Worm (Caenorhabditis elegans): Measurements from ENCODE around the gene M01F1.9.

M01F1.9 gene

DNA sequence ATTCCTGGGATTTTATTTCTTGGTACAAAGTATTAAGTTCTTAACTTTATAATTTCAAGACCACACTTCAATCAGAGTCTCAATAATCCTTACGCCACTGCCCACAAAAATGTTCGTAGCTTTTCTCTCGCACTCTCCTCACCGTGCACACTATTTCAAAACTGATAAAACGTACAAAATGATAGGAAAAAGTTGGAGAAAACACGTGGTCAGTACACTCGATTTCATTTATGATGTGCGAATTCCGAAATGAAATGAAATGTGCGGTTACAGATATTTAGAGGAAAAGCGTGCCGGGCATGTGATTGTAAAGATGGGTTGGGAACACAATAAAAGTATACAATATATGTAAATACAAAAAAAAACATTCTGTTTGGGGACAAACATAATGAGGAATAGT lies 21.6 kb upstream of the M01F1.9 start:
- peak; percentile 11 for TF ChIP-seq W03F9.2 (tag; optimal IDR thresholded peaks at IDR 0.05)
- no peak for TF ChIP-seq dao-5 (tag; optimal IDR thresholded peaks at IDR 0.05)

DNA sequence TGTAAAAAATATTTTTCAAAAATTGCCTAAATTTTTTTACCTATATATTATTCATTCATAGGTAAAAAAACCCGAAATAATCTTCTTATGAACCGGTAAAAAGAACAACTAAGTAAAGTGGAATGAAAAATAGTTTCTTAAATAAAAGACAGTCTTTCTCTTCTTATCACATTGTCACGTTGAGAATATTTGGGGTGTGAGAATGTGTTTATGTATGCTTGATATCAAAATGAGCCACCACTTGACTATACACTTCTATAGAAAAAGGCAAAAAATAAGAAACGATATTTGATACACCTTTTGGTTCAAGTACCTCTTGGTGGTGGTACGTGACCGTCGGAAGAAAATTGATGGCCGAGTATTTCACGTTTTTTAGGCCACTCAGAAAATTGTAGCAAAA lies 20.6 kb upstream of the M01F1.9 start, which contains the start of gene hmit-1.3:
TSS of gene hmit-1.3 (minus strand) at position 103 of the 400 bp plus-strand sequence.
- TF ChIP-seq dao-5 (tag; optimal IDR thresholded peaks at IDR 0.05): no peak
- TF ChIP-seq W03F9.2 (tag; optimal IDR thresholded peaks at IDR 0.05): no peak
- no peak for TF ChIP-seq him-1 (tag; optimal IDR thresholded peaks at IDR 0.05)

DNA sequence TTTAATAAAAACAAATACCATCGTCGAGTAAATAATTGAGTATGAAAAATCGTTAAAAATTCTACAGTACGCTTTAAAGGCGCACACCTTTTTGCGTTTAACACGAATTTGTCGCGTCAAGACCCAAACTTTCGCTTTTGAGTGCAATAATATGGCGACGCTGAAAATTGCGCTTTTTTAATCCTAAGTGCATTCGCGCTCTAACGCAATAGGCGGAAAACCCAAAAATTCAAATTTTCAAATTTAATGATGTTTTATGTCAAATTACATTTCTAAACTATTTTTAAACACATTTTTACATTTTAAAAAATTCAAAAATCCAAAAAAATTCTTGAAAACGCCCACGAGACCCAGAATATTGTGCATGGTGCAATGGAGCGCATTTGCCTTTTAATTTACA lies 13.0 kb upstream of the M01F1.9 start:
- no peak for TF ChIP-seq him-1 (tag; optimal IDR thresholded peaks at IDR 0.05)
- no peak for TF ChIP-seq dao-5 (tag; optimal IDR thresholded peaks at IDR 0.05)
- TF ChIP-seq W03F9.2 (tag; optimal IDR thresholded peaks at IDR 0.05): no peak

DNA sequence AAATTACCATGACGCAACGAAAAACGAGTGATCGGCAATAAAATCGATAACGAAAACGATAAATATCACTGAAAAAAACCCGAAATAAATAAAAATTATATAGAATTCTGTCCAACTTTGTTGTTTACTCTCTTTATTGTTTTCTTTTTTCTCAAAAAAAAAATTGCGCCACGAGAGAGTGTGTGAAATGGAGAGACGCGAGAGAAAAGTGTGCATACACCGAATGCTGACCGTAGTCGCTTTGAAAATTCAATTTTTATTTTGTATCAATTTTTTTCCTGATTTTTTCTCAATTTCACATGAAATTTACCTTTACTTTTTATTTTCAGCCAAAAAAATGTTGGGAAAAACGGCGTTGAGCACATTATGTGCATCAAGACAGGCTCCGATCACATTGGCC lies 11.1 kb upstream of the M01F1.9 start, which contains the start of the genes M01F1.4 and mrpl-35:
TSS of gene M01F1.4 (minus strand) at position 126 of the 400 bp plus-strand sequence.
TSS of gene mrpl-35 (plus strand) at position 330 of the 400 bp plus-strand sequence.
- TF ChIP-seq him-1 (tag; optimal IDR thresholded peaks at IDR 0.05) (no peak), W03F9.2 (tag; optimal IDR thresholded peaks at IDR 0.05) (peak; percentile 82)

DNA sequence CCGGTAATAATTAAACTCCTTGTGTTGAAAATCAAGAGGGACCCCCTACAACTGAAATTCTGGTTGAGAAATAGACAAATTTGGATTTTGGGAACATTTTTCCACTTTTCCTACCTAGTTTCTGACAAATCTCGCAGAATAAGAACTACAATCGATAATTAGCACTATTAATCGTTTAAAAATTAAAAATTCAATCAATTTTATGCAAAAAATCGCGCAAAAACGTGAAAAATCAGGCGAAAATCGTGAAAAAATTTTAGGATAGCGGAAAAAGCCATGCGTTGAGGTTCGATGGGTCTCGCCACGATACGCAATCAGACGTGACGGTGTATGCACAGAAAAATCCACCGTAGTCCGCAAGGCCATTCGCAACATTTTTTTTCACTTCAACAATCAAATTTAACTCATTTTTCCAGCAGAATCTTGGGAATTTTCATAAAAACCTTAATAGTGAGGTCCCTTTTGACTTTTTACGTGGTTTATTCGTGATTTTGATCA lies 6.2 kb upstream of the M01F1.9 start, which contains the start of gene lias-1:
TSS of gene lias-1 (minus strand) at position 51 of the 498 bp plus-strand sequence.
- peak; percentile 94 for TF ChIP-seq W03F9.2 (tag; optimal IDR thresholded peaks at IDR 0.05)
- peak; percentile 19 for TF ChIP-seq him-1 (tag; optimal IDR thresholded peaks at IDR 0.05)
- no peak for TF ChIP-seq dao-5 (tag; optimal IDR thresholded peaks at IDR 0.05)

DNA sequence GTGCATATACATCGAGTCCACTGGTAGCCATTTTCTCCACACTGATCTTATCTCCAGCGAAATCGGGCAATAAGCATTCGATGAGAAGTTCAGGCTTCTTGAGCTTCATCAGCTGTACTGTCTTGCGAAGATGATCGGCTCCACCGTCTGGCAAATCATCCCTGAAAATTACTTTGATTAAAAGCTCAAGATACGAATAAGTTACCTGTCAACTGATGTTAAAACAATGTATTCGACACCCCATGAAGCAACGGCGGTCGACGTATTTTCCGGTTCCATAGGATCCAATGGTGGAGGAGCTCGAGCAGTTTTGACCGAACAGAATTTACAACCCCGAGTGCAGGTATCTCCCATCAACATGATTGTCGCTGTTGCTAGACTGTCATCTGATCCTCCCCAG lies 5.4 kb upstream of the M01F1.9 start:
- TF ChIP-seq him-1 (tag; optimal IDR thresholded peaks at IDR 0.05): no peak
- TF ChIP-seq dao-5 (tag; optimal IDR thresholded peaks at IDR 0.05): no peak
- TF ChIP-seq W03F9.2 (tag; optimal IDR thresholded peaks at IDR 0.05): no peak

DNA sequence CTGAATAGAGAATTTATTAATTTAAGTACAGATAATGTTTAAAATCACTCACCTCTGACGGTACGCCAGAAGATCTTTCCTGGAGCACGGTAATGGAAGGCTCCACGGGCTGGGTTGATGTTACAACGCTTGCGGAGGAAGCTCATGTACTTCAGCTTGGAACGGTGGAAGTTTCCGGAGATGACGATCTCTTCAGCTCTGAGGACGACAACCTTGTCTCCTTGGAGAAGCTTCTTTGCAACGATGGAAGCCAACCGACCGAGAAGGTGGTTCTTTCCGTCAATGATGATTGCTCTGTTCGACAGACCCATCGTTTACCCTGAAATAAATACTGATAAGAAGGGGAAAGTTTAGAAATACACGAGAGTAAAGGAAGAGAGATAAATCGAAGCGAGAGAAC lies 4.4 kb upstream of the M01F1.9 start, which contains the start of gene rpl-16:
TSS of gene rpl-16 (minus strand) at position 319 of the 400 bp plus-strand sequence.
- TF ChIP-seq dao-5 (tag; optimal IDR thresholded peaks at IDR 0.05): no peak
- TF ChIP-seq W03F9.2 (tag; optimal IDR thresholded peaks at IDR 0.05): no peak
- no peak for TF ChIP-seq him-1 (tag; optimal IDR thresholded peaks at IDR 0.05)

DNA sequence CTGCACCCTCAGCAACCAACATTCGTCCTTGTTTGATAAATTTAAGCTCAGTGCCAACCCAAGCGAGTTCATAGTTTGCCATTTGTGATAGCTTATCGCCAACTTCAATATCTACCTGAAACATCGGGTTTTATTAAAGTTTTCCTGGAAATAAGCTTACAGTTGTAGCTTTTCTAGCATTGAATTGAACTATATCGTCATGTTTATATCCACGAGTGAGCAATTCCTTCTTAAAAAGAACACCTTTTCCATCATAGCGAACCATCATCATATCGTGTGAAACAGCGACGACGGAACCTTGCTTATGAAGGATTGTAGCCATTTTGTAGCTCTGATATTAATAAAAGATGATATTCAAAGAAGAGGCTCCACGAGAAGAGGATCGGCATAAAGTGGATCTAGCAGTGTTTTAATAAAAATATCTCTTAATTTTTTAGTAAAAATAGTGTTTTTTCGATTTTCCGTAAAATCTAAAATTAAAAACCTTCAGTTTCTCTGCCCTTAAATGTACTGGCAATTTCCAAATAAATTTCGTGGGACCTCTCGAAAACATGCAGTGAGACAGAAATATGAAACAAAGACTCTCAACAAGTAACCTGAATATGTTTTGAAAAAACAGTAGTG lies 3.5 kb upstream of the M01F1.9 start, which contains the start of gene M01F1.8:
TSS of gene M01F1.8 (minus strand) at position 335 of the 624 bp plus-strand sequence.
- TF ChIP-seq W03F9.2 (tag; optimal IDR thresholded peaks at IDR 0.05) (no peak), him-1 (tag; optimal IDR thresholded peaks at IDR 0.05) (no peak), dao-5 (tag; optimal IDR thresholded peaks at IDR 0.05) (no peak)

DNA sequence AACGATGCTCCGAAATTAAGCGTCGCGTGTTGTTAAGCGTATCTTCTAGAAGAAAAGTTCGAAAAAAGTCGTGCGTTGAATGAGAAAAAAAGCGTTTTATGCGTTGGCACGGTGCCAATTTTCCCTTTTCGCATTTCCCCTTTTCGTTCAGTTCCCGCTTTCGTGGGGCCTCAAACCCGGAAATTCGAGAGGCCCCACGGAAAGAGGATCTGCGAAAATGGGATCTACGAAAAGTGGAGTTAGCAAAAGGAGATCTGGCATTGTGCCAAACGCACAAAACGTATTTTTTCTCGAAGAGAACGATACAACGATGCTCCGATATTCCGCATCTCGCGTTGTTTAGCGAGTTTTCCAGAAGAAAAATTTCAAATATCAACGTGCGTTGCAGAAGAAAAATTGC lies 993 bp upstream of the M01F1.9 start:
- TF ChIP-seq W03F9.2 (tag; optimal IDR thresholded peaks at IDR 0.05) (no peak), dao-5 (tag; optimal IDR thresholded peaks at IDR 0.05) (no peak), him-1 (tag; optimal IDR thresholded peaks at IDR 0.05) (no peak)

DNA sequence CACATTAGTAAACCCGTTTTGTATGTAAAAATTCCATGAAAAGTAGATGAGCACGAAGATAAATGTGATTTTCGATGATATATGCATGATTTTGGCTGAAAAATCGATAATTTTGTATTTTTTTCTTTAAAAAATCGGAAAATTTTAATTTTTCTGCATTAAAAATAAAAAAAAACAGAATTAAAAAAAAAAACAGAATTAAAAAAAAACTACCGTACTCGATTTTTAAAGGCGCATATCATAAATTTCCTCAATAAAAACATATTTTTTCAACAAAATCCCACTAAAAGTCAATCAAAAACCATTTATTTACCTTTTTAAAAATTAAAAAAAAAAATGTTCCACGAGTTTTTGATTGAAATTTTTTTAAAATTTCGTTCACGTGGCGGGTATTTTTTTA lies 5.7 kb downstream of the M01F1.9 start, which contains the start of gene gly-14:
TSS of gene gly-14 (minus strand) at position 101 of the 400 bp plus-strand sequence.
- TF ChIP-seq him-1 (tag; optimal IDR thresholded peaks at IDR 0.05) (no peak), dao-5 (tag; optimal IDR thresholded peaks at IDR 0.05) (no peak), W03F9.2 (tag; optimal IDR thresholded peaks at IDR 0.05) (no peak)

DNA sequence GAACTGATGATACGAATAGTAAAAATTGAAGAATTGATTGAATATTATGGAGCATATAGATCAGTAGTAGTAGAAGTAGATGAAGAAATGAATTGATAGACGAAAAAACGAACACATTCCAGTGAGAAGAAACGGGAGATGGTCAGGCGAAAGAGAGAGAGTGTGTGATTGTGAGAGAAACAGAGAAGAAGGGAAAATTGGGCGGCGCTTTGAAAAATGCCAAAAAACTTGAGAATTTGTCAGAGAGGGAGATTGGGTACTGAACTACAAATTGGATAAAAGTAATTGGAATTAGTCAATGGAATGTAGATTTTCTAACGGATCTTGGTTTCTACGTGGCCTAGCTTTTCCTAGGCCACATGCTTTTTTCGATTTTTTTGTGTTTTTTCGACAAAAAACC lies 10.6 kb downstream of the M01F1.9 start, which contains the start of gene C34C12.7:
TSS of gene C34C12.7 (minus strand) at position 118 of the 400 bp plus-strand sequence.
- TF ChIP-seq dao-5 (tag; optimal IDR thresholded peaks at IDR 0.05) (no peak), him-1 (tag; optimal IDR thresholded peaks at IDR 0.05) (no peak), W03F9.2 (tag; optimal IDR thresholded peaks at IDR 0.05) (no peak)

DNA sequence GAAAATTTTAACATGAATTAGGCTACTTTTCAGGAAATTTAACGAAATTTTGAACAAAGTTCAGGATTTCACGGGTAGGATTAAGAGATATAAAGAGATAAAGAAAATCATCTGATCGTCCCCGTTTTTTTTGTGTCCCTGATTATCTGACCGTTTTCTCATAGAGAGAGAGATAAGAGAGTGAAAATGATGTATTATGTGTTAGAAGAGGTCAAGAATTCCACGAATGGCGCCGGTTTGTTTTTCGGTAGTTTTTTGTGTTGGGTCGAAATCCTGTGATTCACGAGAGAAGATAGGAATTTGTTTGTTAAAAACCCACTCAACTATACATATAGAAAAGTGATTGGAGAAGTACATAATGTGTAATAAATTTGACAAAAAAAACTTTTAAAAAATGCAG lies 11.7 kb downstream of the M01F1.9 start:
- no peak for TF ChIP-seq dao-5 (tag; optimal IDR thresholded peaks at IDR 0.05)
- TF ChIP-seq him-1 (tag; optimal IDR thresholded peaks at IDR 0.05): no peak
- no peak for TF ChIP-seq W03F9.2 (tag; optimal IDR thresholded peaks at IDR 0.05)

DNA sequence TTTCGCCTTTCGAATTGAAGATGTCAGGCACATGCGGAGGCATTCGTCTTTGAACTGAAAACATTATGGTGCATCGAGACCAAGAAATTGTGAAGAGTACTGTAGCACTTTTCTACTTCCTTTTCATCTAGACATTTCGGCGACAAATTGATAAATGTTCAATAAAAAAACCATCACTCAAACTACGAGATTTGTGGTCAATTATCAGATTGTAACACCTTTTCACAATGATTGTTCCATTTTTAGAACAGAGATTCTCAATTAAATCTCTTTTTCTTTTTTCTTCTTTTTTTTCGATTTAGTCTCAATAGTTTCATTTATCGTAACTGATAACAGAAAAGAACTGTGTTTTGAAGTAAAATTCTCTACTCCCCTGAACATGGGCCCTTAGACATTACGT lies 12.8 kb downstream of the M01F1.9 start:
- TF ChIP-seq him-1 (tag; optimal IDR thresholded peaks at IDR 0.05) (no peak), W03F9.2 (tag; optimal IDR thresholded peaks at IDR 0.05) (no peak), dao-5 (tag; optimal IDR thresholded peaks at IDR 0.05) (no peak)

DNA sequence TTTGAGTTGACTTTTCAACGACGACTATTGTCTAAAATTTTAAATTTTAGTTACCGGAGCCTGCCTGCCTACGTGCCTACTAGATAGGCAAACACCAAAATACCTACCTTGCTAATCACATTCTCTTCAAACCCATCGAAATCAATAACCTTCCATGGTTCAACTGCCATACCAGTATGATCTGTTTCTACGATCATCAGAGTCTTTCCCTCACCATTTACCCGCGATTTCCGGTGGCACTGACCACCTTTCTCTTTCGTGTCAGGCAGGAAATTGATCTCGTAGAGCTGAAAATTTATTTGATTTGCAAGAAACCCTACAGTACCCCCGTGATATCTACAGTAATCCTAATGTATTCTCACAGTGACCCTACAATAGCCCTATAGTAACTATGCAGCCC lies 13.9 kb downstream of the M01F1.9 start:
- no peak for TF ChIP-seq dao-5 (tag; optimal IDR thresholded peaks at IDR 0.05)
- no peak for TF ChIP-seq W03F9.2 (tag; optimal IDR thresholded peaks at IDR 0.05)
- TF ChIP-seq him-1 (tag; optimal IDR thresholded peaks at IDR 0.05): no peak

Measured in whole organism, L4/young adult.